Fruit fly (Drosophila melanogaster) whole organism, embryonic: ENCODE measurements around the gene CG31560.

Experiments
- CG11093 ChIP-seq: fragments of 200-800 bp; sonication (Bioruptor generic); IDR thresholded peaks from 3 replicates; pipeline ENCODE4 v1.3.6; 2022; ENCODE audit warnings: missing biosample characterization, missing genetic modification characterization
- CG13775 ChIP-seq: fragments of 200-800 bp; sonication (Bioruptor generic); optimal IDR thresholded peaks from 3 replicates; lab custom pipeline; 2017; ENCODE audit warnings: missing biosample characterization, mild to moderate bottlenecking, missing genetic modification characterization
- CG16813 ChIP-seq: fragments of 200-800 bp; sonication (Bioruptor generic); IDR thresholded peaks from 3 replicates; pipeline ENCODE4 v1.3.6; 2022; ENCODE audit warnings: missing biosample characterization, missing genetic modification characterization; ENCODE audit not compliant: partially characterized antibody
- CG4282 ChIP-seq: fragments of 200-800 bp; sonication (Bioruptor generic); optimal IDR thresholded peaks from 2 replicates; lab custom pipeline; 2016; ENCODE audit warnings: missing biosample characterization, missing genetic modification characterization
- CG4820 ChIP-seq: fragments of 200-800 bp; sonication (Bioruptor generic); optimal IDR thresholded peaks from 3 replicates; lab custom pipeline; 2016; ENCODE audit warnings: missing biosample characterization, missing genetic modification characterization
- CG8478 ChIP-seq: fragments of >200 bp; optimal IDR thresholded peaks from 2 replicates; lab custom pipeline; 2018
- Dp ChIP-seq: fragments of 200-800 bp; sonication (Bioruptor generic); optimal IDR thresholded peaks from 2 replicates; lab custom pipeline; 2018; ENCODE audit warnings: missing biosample characterization, mild to moderate bottlenecking, missing genetic modification characterization, moderate library complexity
- oc ChIP-seq: fragments of 200-800 bp; sonication (Bioruptor generic); optimal IDR thresholded peaks from 2 replicates; lab custom pipeline; 2018; ENCODE audit warnings: missing biosample characterization, mild to moderate bottlenecking, missing genetic modification characterization, moderate library complexity
- org-1 ChIP-seq: fragments of 200-800 bp; sonication (Bioruptor generic); optimal IDR thresholded peaks from 2 replicates; lab custom pipeline; 2017; ENCODE audit warnings: missing biosample characterization, missing genetic modification characterization
- sna ChIP-seq: fragments of 200-800 bp; sonication (Bioruptor generic); IDR thresholded peaks from 2 replicates; pipeline ENCODE4 v1.3.6; 2022; ENCODE audit warnings: missing biosample characterization, missing genetic modification characterization; ENCODE audit not compliant: partially characterized antibody

- TF ChIP-seq Dp (GFP tag; lab: Kevin White, UChicago) = no peak
- no peak for TF ChIP-seq CG16813
- no peak for TF ChIP-seq CG4820
- no peak for TF ChIP-seq org-1 (GFP tag; lab: Kevin White, UChicago)
- no peak for TF ChIP-seq CG11093 (GFP tag; lab: Robert Waterston, UW)
- no peak for TF ChIP-seq oc
- TF ChIP-seq CG4282 (GFP tag; lab: Kevin White, UChicago) = no peak
- TF ChIP-seq sna (GFP tag; lab: Robert Waterston, UW) = no peak
- no peak for TF ChIP-seq CG13775 (GFP tag; lab: Kevin White, UChicago)
- no peak for TF ChIP-seq CG8478 (lab: Kevin White, UChicago)
Measured at dm6 chr3R:6309676-6310075, at the start of gene CG31560.
